Worm (Caenorhabditis elegans) whole organism, L1 larva: Measurements from ENCODE around the gene eif-2A.

Source experiments
- Y116A8C.19 ChIP-seq: sonication (generic microtip); optimal IDR thresholded peaks from 2 replicates; lab custom pipeline; 2016; ENCODE audit warnings: missing compliant biosample characterization, missing genetic modification characterization, borderline replicate concordance
- aha-1 ChIP-seq: fragments of 150-350 bp; optimal IDR thresholded peaks from 2 replicates; lab custom pipeline; 2014; ENCODE audit warnings: missing biosample characterization, missing genetic modification characterization
- ceh-82 ChIP-seq, 3 experiments: fragments of 150-350 bp in 1 of 3; sonication (generic microtip) in 2 of 3; optimal IDR thresholded peaks; 2 replicates each; lab custom pipeline; 2014 to 2017; ENCODE audit warnings: missing biosample characterization in 3 of 3, missing genetic modification characterization in 3 of 3
- ceh-88 ChIP-seq: fragments of 200-800 bp; sonication (Bioruptor generic); IDR thresholded peaks from 2 replicates; pipeline ENCODE4 v1.3.6; 2022; ENCODE audit warnings: missing genetic modification characterization, missing compliant biosample characterization
- dsc-1 ChIP-seq: sonication (generic microtip); optimal IDR thresholded peaks from 2 replicates; lab custom pipeline; 2016; ENCODE audit warnings: mild to moderate bottlenecking, missing genetic modification characterization, missing compliant biosample characterization
- efl-1 ChIP-seq, 4 experiments: fragments of 150-350 bp; optimal IDR thresholded peaks in 3 of 4; peaks in 1 of 4; 1 replicate in 1 of 4; 2 replicates in 3 of 4; lab custom pipeline; 2014; ENCODE audit warnings: missing biosample characterization in 2 of 4, missing genetic modification characterization in 2 of 4, missing genetic modification reagents in 2 of 4
- egl-13 ChIP-seq: sonication (generic microtip); optimal IDR thresholded peaks from 2 replicates; lab custom pipeline; 2016; ENCODE audit warnings: missing genotype, missing genetic modification reagents, missing genetic modification characterization, missing compliant biosample characterization
- fkh-10 ChIP-seq: sonication (generic microtip); optimal IDR thresholded peaks from 2 replicates; lab custom pipeline; 2017; ENCODE audit warnings: missing biosample characterization, missing genetic modification reagents, missing genetic modification characterization
- lin-35 ChIP-seq, 2 experiments: fragments of 150-350 bp; optimal IDR thresholded peaks; 2 replicates each; lab custom pipeline; 2014; ENCODE audit warnings: missing biosample characterization in 2 of 2, missing genetic modification characterization in 2 of 2, missing genetic modification reagents in 2 of 2
- lsy-2 ChIP-seq, 2 experiments: fragments of 150-350 bp; optimal IDR thresholded peaks; 2 replicates each; lab custom pipeline; 2014; ENCODE audit warnings: missing biosample characterization in 2 of 2, missing genetic modification characterization in 2 of 2
- mep-1 ChIP-seq: fragments of 150-350 bp; optimal IDR thresholded peaks from 2 replicates; lab custom pipeline; 2014; ENCODE audit warnings: missing biosample characterization, missing genetic modification characterization
- nhr-20 ChIP-seq: sonication (generic microtip); optimal IDR thresholded peaks from 2 replicates; lab custom pipeline; 2016; ENCODE audit warnings: mild to moderate bottlenecking, missing genetic modification characterization, missing compliant biosample characterization
- nhr-47 ChIP-seq: sonication (generic microtip); optimal IDR thresholded peaks from 2 replicates; lab custom pipeline; 2016; ENCODE audit warnings: mild to moderate bottlenecking, missing genetic modification characterization, moderate library complexity, missing compliant biosample characterization
- nhr-76 ChIP-seq: sonication (generic microtip); optimal IDR thresholded peaks from 2 replicates; lab custom pipeline; 2017; ENCODE audit warnings: missing biosample characterization, missing genetic modification characterization
- nhr-85 ChIP-seq: sonication (generic microtip); peaks from one replicate; lab custom pipeline; 2016; ENCODE audit warnings: missing genetic modification characterization, inconsistent platforms, missing compliant biosample characterization
- pag-3 ChIP-seq: sonication (generic microtip); optimal IDR thresholded peaks from 2 replicates; lab custom pipeline; 2017; ENCODE audit warnings: missing genetic modification characterization, mild to moderate bottlenecking, missing compliant biosample characterization, antibody characterized with exemption, borderline replicate concordance; ENCODE audit not compliant: insufficient read depth
- snpc-4 ChIP-seq: fragments of 150-350 bp; optimal IDR thresholded peaks from 2 replicates; lab custom pipeline; 2014; ENCODE audit warnings: missing biosample characterization, missing genetic modification characterization
- unc-130 ChIP-seq: fragments of 150-350 bp; optimal IDR thresholded peaks from 2 replicates; lab custom pipeline; 2017; ENCODE audit warnings: missing biosample characterization, missing genetic modification characterization, inconsistent platforms
- unc-86 ChIP-seq: sonication (generic microtip); optimal IDR thresholded peaks from 2 replicates; lab custom pipeline; 2016; ENCODE audit warnings: missing genetic modification characterization, missing compliant biosample characterization
- zag-1 ChIP-seq: fragments of 150-350 bp; optimal IDR thresholded peaks from 2 replicates; lab custom pipeline; 2014; ENCODE audit warnings: missing biosample characterization, missing genetic modification characterization
- ztf-11 ChIP-seq, 2 experiments: sonication (generic microtip); optimal IDR thresholded peaks; 2 replicates each; lab custom pipeline; 2016 to 2017; ENCODE audit warnings: missing genetic modification characterization in 2 of 2, missing biosample characterization in 1 of 2, missing compliant biosample characterization in 1 of 2

Gene eif-2A

ce11 chrII:10450335-10450734 is 33.7 kb downstream of the eif-2A start (continued):
- TF ChIP-seq lin-35 (GFP tag; optimal IDR thresholded peaks at IDR 0.05; lab: Kevin White, UChicago) (peak in 1 of 2 experiments; percentile 22), dsc-1 (tag; lab: Kevin White, UChicago) (no peak), lsy-2 (tag; optimal IDR thresholded peaks at IDR 0.05; lab: Kevin White, UChicago) (peak in 1 of 2 experiments; percentile 18)

- TF ChIP-seq pag-3 (no peak), unc-86 (tag; lab: Kevin White, UChicago) (no peak)
Measured at ce11 chrII:10452620-10453019, 36.0 kb downstream of the eif-2A start, which contains the start of gene ZK673.4. TSS of gene ZK673.4 (plus strand) at chrII:10452920.

- TF ChIP-seq nhr-76 (no peak), snpc-4 (tag; lab: Kevin White, UChicago) (no peak), fkh-10 (GFP tag; lab: Kevin White, UChicago) (no peak), egl-13 (tag; lab: Kevin White, UChicago) (no peak)
- TF ChIP-seq, all 84 proteins: peak for 0
Measured at ce11 chrII:10456979-10457378, 40.4 kb downstream of the eif-2A start, which contains the start of gene ZK673.11. TSS of gene ZK673.11 (plus strand) at chrII:10457279.

ce11 chrII:10461207-10461606 is 44.6 kb downstream of the eif-2A start, which contains the start of gene ZK673.5:
TSS of gene ZK673.5 (plus strand) at chrII:10461507.
- TF ChIP-seq Y116A8C.19 (no peak), unc-130 (tag; lab: Kevin White, UChicago) (no peak), zag-1 (tag; lab: Kevin White, UChicago) (no peak)
- TF ChIP-seq, all 84 proteins: peak for 0

ce11 chrII:10464230-10464920 is 47.8 kb downstream of the eif-2A start, which contains the start of the genes ZK673.6 and sdz-37:
TSS of gene ZK673.6 (minus strand) at chrII:10464330.
TSS of gene sdz-37 (plus strand) at chrII:10464870.
- TF ChIP-seq nhr-20 (tag; lab: Kevin White, UChicago): no peak
- TF ChIP-seq nhr-76: no peak
- no peak for TF ChIP-seq lsy-2 (tag; optimal IDR thresholded peaks at IDR 0.05; lab: Kevin White, UChicago)
- TF ChIP-seq ztf-11 (tag; optimal IDR thresholded peaks at IDR 0.05; lab: Kevin White, UChicago): no peak
- no peak for TF ChIP-seq aha-1 (tag; lab: Kevin White, UChicago)
- TF ChIP-seq nhr-85 (tag; lab: Kevin White, UChicago): no peak
- no peak for TF ChIP-seq ceh-88 (GFP tag; lab: Robert Waterston, UW)
- TF ChIP-seq mep-1: no peak
- TF ChIP-seq pag-3: no peak
- no peak for TF ChIP-seq ceh-82 (tag; optimal IDR thresholded peaks at IDR 0.05; lab: Kevin White, UChicago)

- TF ChIP-seq efl-1 (optimal IDR thresholded peaks at IDR 0.05; lab: Kevin White, UChicago) (no peak), efl-1 (GFP tag; optimal IDR thresholded peaks at IDR 0.05 in 1 of 2; lab: Kevin White, UChicago) (peak in 1 of 2 experiments; percentile 51), nhr-47 (tag; lab: Kevin White, UChicago) (no peak)
- TF ChIP-seq, all 84 proteins: peak for 1
Measured at ce11 chrII:10466552-10466951, 50.0 kb downstream of the eif-2A start, which contains the start of gene tnc-2. TSS of gene tnc-2 (plus strand) at chrII:10466852.
